Worm (Caenorhabditis elegans) whole organism, early embryonic: ENCODE measurements around the gene T22B3.3.

ENCODE experiments used
- B0310.2 ChIP-seq: sonication (generic microtip); optimal IDR thresholded peaks from 2 replicates; lab custom pipeline; 2016; ENCODE audit warnings: mild to moderate bottlenecking, missing genetic modification characterization, missing compliant biosample characterization
- F13C5.2 ChIP-seq: sonication (generic microtip); optimal IDR thresholded peaks from 2 replicates; lab custom pipeline; 2017; ENCODE audit warnings: mild to moderate bottlenecking, missing genetic modification characterization, inconsistent platforms, missing compliant biosample characterization
- aly-1 ChIP-seq: sonication (generic microtip); optimal IDR thresholded peaks from 2 replicates; lab custom pipeline; 2016; ENCODE audit warnings: missing genetic modification characterization, missing compliant biosample characterization
- ama-1 ChIP-seq: fragments of 150-350 bp; optimal IDR thresholded peaks from 2 replicates; lab custom pipeline; 2014
- ceh-13 ChIP-seq: fragments of 200-800 bp; sonication (Bioruptor generic); optimal IDR thresholded peaks from 2 replicates; lab custom pipeline; 2018; ENCODE audit warnings: mild to moderate bottlenecking, missing genetic modification characterization, missing compliant biosample characterization
- ceh-36 ChIP-seq: sonication (generic microtip); optimal IDR thresholded peaks from 2 replicates; lab custom pipeline; 2016; ENCODE audit warnings: missing genetic modification characterization, inconsistent platforms, missing compliant biosample characterization
- ets-7 ChIP-seq: sonication (generic microtip); optimal IDR thresholded peaks from 2 replicates; lab custom pipeline; 2016; ENCODE audit warnings: missing genotype, missing genetic modification characterization, missing compliant biosample characterization
- flt-1 ChIP-seq: fragments of 200-800 bp; sonication (Bioruptor generic); IDR thresholded peaks from 2 replicates; pipeline ENCODE4 v1.3.6; 2022; ENCODE audit warnings: missing genetic modification characterization, missing compliant biosample characterization
- hmbx-1 ChIP-seq: sonication (generic microtip); optimal IDR thresholded peaks from 2 replicates; lab custom pipeline; 2016; ENCODE audit warnings: mild to moderate bottlenecking, missing genetic modification characterization, missing compliant biosample characterization
- hmg-4 ChIP-seq: fragments of 200-800 bp; sonication (Bioruptor generic); optimal IDR thresholded peaks from 2 replicates; lab custom pipeline; 2018; ENCODE audit warnings: mild to moderate bottlenecking, missing genetic modification characterization, missing compliant biosample characterization
- hnd-1 ChIP-seq: sonication (generic microtip); optimal IDR thresholded peaks from 2 replicates; lab custom pipeline; 2016; ENCODE audit warnings: missing genetic modification characterization, missing compliant biosample characterization
- pes-1 ChIP-seq: fragments of 200-800 bp; sonication (Bioruptor generic); IDR thresholded peaks from 2 replicates; pipeline ENCODE4 v1.3.6; 2022; ENCODE audit warnings: missing genetic modification reagents, missing genetic modification characterization, missing compliant biosample characterization
- scrt-1 ChIP-seq: fragments of 200-800 bp; sonication (Bioruptor generic); IDR thresholded peaks from 2 replicates; pipeline ENCODE4 v1.3.6; 2022; ENCODE audit warnings: missing genetic modification characterization, missing compliant biosample characterization
- sea-1 ChIP-seq: fragments of 200-800 bp; sonication (Bioruptor generic); conservative IDR thresholded peaks from 2 replicates; pipeline ENCODE4 v1.3.6; 2022; ENCODE audit warnings: missing genetic modification characterization, missing compliant biosample characterization
- tbx-11 ChIP-seq: fragments of 200-800 bp; sonication (Bioruptor generic); IDR thresholded peaks from 2 replicates; pipeline ENCODE4 v1.3.6; 2022; ENCODE audit warnings: missing genetic modification characterization, missing compliant biosample characterization
- tbx-37 ChIP-seq: fragments of 200-800 bp; sonication (Bioruptor generic); conservative IDR thresholded peaks from 2 replicates; pipeline ENCODE4 v1.3.6; 2022; ENCODE audit warnings: missing genetic modification reagents, missing genetic modification characterization, missing compliant biosample characterization
- tra-4 ChIP-seq: sonication (generic microtip); optimal IDR thresholded peaks from 2 replicates; lab custom pipeline; 2017; ENCODE audit warnings: missing genetic modification characterization, missing compliant biosample characterization

The T22B3.3 gene

ce11 chrIV:11738092-11738617 is 34.6 kb upstream of the T22B3.3 start, which contains the start of gene K01A6.7:
Gene K01A6.7, minus strand, starts transcription at chrIV:11738567.
- TF ChIP-seq ama-1 (lab: Kevin White, UChicago) = no peak
- TF ChIP-seq B0310.2 = no peak
- TF ChIP-seq hmbx-1 (tag; lab: Kevin White, UChicago) = no peak
- no peak for TF ChIP-seq ceh-13 (GFP tag; lab: Kevin White, UChicago)
- no peak for TF ChIP-seq tbx-11 (GFP tag; lab: Robert Waterston, UW)
- TF ChIP-seq tra-4 = no peak
- TF ChIP-seq ets-7 (tag; lab: Kevin White, UChicago) = no peak
- no peak for TF ChIP-seq tbx-37 (GFP tag; lab: Robert Waterston, UW)
- TF ChIP-seq pes-1 = no peak
- TF ChIP-seq hmg-4 = no peak
- no peak for TF ChIP-seq sea-1 (GFP tag; lab: Robert Waterston, UW)
- TF ChIP-seq hnd-1 (tag; lab: Kevin White, UChicago) = no peak
- TF ChIP-seq F13C5.2 (tag; lab: Kevin White, UChicago) = no peak
- TF ChIP-seq ceh-36 (tag; lab: Kevin White, UChicago) = no peak
- no peak for TF ChIP-seq scrt-1
- TF ChIP-seq aly-1 (tag; lab: Kevin White, UChicago) = no peak
- TF ChIP-seq flt-1 (GFP tag; lab: Robert Waterston, UW) = no peak

DNA sequence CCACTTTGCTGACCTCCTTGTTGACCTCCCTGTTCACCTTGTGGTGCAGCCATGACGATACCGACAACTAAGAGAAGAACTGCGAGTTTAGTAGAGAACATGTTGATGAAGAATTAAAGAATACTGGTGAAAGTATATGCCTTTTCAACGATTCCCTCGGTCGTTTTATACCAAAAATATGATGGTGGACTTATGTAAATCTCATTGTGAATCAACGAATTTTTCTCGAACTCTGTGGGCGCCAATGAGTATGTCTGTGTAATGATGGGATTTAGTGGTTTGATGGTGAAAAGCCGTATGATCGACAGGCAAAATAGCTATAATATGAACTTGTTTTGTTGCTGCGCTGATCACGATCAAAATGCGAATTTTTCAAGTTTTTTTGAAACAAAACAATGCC is 33.7 kb upstream of the T22B3.3 start, which contains the start of gene K01A6.8:
TSS of gene K01A6.8 (minus strand) at position 101 of the 400 bp plus-strand sequence.
- TF ChIP-seq hnd-1 (tag; lab: Kevin White, UChicago) (no peak), ama-1 (lab: Kevin White, UChicago) (no peak), flt-1 (GFP tag; lab: Robert Waterston, UW) (no peak), tbx-11 (GFP tag; lab: Robert Waterston, UW) (no peak), ets-7 (tag; lab: Kevin White, UChicago) (no peak), tbx-37 (GFP tag; lab: Robert Waterston, UW) (no peak), hmbx-1 (tag; lab: Kevin White, UChicago) (no peak), sea-1 (GFP tag; lab: Robert Waterston, UW) (no peak), ceh-36 (tag; lab: Kevin White, UChicago) (no peak), ceh-13 (GFP tag; lab: Kevin White, UChicago) (no peak), pes-1 (no peak), B0310.2 (no peak)

DNA sequence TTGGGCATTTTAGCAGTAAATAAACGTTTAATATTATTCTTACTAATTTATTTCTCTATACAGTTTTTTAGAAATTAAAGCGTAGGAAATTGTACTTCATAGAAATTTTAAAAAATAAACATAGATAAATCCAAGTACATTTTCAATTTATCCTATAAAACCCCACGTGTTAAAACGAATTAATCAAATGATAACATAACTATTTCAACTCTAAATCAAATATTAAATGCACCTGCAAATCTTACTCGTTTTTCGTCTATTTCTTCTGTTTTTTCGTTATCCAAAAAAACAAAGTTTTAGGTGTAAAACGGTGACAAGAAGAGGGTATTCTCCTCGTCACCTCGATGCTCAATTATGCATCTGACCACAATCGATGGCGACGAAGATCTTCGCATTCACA is 31.4 kb upstream of the T22B3.3 start, which contains the start of gene K01A6.6:
TSS of gene K01A6.6 (plus strand) at position 301 of the 400 bp plus-strand sequence.
- TF ChIP-seq tra-4 (no peak), flt-1 (GFP tag; lab: Robert Waterston, UW) (no peak), ama-1 (lab: Kevin White, UChicago) (no peak), F13C5.2 (tag; lab: Kevin White, UChicago) (no peak), pes-1 (no peak), sea-1 (GFP tag; lab: Robert Waterston, UW) (no peak), tbx-37 (GFP tag; lab: Robert Waterston, UW) (no peak), B0310.2 (no peak), aly-1 (tag; lab: Kevin White, UChicago) (no peak), hmbx-1 (tag; lab: Kevin White, UChicago) (no peak), tbx-11 (GFP tag; lab: Robert Waterston, UW) (no peak), ceh-36 (tag; lab: Kevin White, UChicago) (no peak), ceh-13 (GFP tag; lab: Kevin White, UChicago) (no peak)

DNA sequence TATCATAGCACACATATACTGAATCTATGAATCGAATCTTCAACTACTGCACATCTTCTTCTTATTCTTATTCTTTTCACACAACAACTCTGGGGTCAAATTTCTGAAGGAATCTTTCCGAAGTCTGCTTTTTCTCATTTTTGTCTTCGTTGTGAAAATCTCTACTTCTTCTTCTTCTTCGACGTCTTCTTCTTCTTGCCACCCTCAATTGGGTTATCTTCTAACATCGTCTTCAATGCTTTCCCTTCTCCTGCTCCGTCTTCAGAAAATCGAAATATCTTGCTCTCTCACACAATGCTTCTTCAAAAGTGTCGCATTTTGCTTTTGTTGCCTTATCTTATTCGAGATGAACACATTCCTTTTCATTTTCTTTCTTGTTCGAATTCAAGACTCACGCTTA is 19.7 kb upstream of the T22B3.3 start:
- no peak for TF ChIP-seq tbx-11 (GFP tag; lab: Robert Waterston, UW)
- no peak for TF ChIP-seq scrt-1
- TF ChIP-seq flt-1 (GFP tag; lab: Robert Waterston, UW) = no peak
- no peak for TF ChIP-seq ceh-13 (GFP tag; lab: Kevin White, UChicago)
- no peak for TF ChIP-seq tra-4

ce11 chrIV:11721878-11722277 is 18.3 kb upstream of the T22B3.3 start:
- TF ChIP-seq hmbx-1 (tag; lab: Kevin White, UChicago) (no peak), ets-7 (tag; lab: Kevin White, UChicago) (no peak), B0310.2 (no peak), ceh-36 (tag; lab: Kevin White, UChicago) (no peak), hnd-1 (tag; lab: Kevin White, UChicago) (no peak), flt-1 (GFP tag; lab: Robert Waterston, UW) (no peak), aly-1 (tag; lab: Kevin White, UChicago) (no peak), hmg-4 (no peak), tbx-11 (GFP tag; lab: Robert Waterston, UW) (no peak), tbx-37 (GFP tag; lab: Robert Waterston, UW) (no peak), ama-1 (lab: Kevin White, UChicago) (no peak), ceh-13 (GFP tag; lab: Kevin White, UChicago) (no peak), scrt-1 (no peak), tra-4 (no peak), pes-1 (no peak), sea-1 (GFP tag; lab: Robert Waterston, UW) (no peak), F13C5.2 (tag; lab: Kevin White, UChicago) (no peak)

- TF ChIP-seq flt-1 (GFP tag; lab: Robert Waterston, UW) (no peak), B0310.2 (no peak), ets-7 (tag; lab: Kevin White, UChicago) (no peak), hmbx-1 (tag; lab: Kevin White, UChicago) (no peak), hmg-4 (no peak), hnd-1 (tag; lab: Kevin White, UChicago) (no peak), F13C5.2 (tag; lab: Kevin White, UChicago) (no peak), aly-1 (tag; lab: Kevin White, UChicago) (no peak), ama-1 (lab: Kevin White, UChicago) (no peak), tra-4 (no peak), ceh-13 (GFP tag; lab: Kevin White, UChicago) (no peak), tbx-37 (GFP tag; lab: Robert Waterston, UW) (no peak), ceh-36 (tag; lab: Kevin White, UChicago) (no peak), pes-1 (no peak)
Observed at ce11 chrIV:11718653-11719052, 15.1 kb upstream of the T22B3.3 start.
